Worm (Caenorhabditis elegans): Measurements from ENCODE around the gene nep-15.

Gene nep-15

ce11 chrX:8422020-8422419 lies 50.0 kb downstream of the nep-15 start, which contains the start of gene tag-123 (continued):
- TF ChIP-seq mdl-1 (tag; optimal IDR thresholded peaks at IDR 0.05) = peak in 1 of 2 experiments; percentile 44
- TF ChIP-seq snu-23 (GFP tag; optimal IDR thresholded peaks at IDR 0.05) = peak; percentile 70
- peak; percentile 68 for TF ChIP-seq blmp-1 (tag; optimal IDR thresholded peaks at IDR 0.05)
- peak; percentile 47 for TF ChIP-seq nhr-19 (GFP tag; conservative IDR thresholded peaks at IDR 0.05)
- TF ChIP-seq tlp-1 (tag; optimal IDR thresholded peaks at IDR 0.05) = no peak
- peak; percentile 45 to 77 for TF ChIP-seq lsy-2 (tag; optimal IDR thresholded peaks at IDR 0.05)
- TF ChIP-seq pqm-1 (tag; optimal IDR thresholded peaks at IDR 0.05) = no peak
- no peak for TF ChIP-seq nhr-84 (tag; optimal IDR thresholded peaks at IDR 0.05)
- peak; percentile 75 for TF ChIP-seq lin-14 (GFP tag; optimal IDR thresholded peaks at IDR 0.05)
- no peak for TF ChIP-seq alr-1 (tag; optimal IDR thresholded peaks at IDR 0.05; ENCODE audit: borderline replicate concordance)
- no peak for TF ChIP-seq ces-1 (GFP tag; optimal IDR thresholded peaks at IDR 0.05)
- TF ChIP-seq lir-3 (tag; optimal IDR thresholded peaks at IDR 0.05; ENCODE audit: poor library complexity) = no peak
- no peak for TF ChIP-seq pax-3 (tag; optimal IDR thresholded peaks at IDR 0.05)
- TF ChIP-seq mab-9 (GFP tag; IDR thresholded peaks at IDR 0.05) = no peak
- TF ChIP-seq unc-30 (tag; optimal IDR thresholded peaks at IDR 0.05) = no peak
- no peak for TF ChIP-seq hlh-4 (tag; optimal IDR thresholded peaks at IDR 0.05)
- TF ChIP-seq unc-98 (GFP tag; IDR thresholded peaks at IDR 0.05) = no peak
- TF ChIP-seq nhr-28 (tag; optimal IDR thresholded peaks at IDR 0.05) = no peak
- TF ChIP-seq rnt-1 (tag; optimal IDR thresholded peaks at IDR 0.05) = peak; percentile 48
- no peak for TF ChIP-seq jun-1 (tag; optimal IDR thresholded peaks at IDR 0.05)
- peak; percentile 63 for TF ChIP-seq nhr-20 (tag; optimal IDR thresholded peaks at IDR 0.05)
- no peak for TF ChIP-seq nhr-76 (tag; optimal IDR thresholded peaks at IDR 0.05)
- peak; percentile 33 for TF ChIP-seq unc-86 (tag; optimal IDR thresholded peaks at IDR 0.05)
- no peak for TF ChIP-seq grh-1 (GFP tag; IDR thresholded peaks at IDR 0.05)
- no peak for TF ChIP-seq egl-13 (tag; optimal IDR thresholded peaks at IDR 0.05)
- TF ChIP-seq ceh-82 (tag; optimal IDR thresholded peaks at IDR 0.05) = peak in 2 of 3 experiments; percentile 26 to 70
- TF ChIP-seq nhr-90 (tag; optimal IDR thresholded peaks at IDR 0.05; ENCODE audit: poor library complexity) = peak; percentile 45
- no peak for TF ChIP-seq nhr-11 (tag; optimal IDR thresholded peaks at IDR 0.05)
- TF ChIP-seq sup-37 (GFP tag; optimal IDR thresholded peaks at IDR 0.05) = no peak
- TF ChIP-seq ceh-63 (GFP tag; optimal IDR thresholded peaks at IDR 0.05) = no peak
- no peak for TF ChIP-seq aha-1 (tag; optimal IDR thresholded peaks at IDR 0.05)
- TF ChIP-seq irx-1 (tag; optimal IDR thresholded peaks at IDR 0.05) = no peak
- TF ChIP-seq ceh-8 (GFP tag; optimal IDR thresholded peaks at IDR 0.05) = no peak
- no peak for TF ChIP-seq aly-2 (tag; optimal IDR thresholded peaks at IDR 0.05)
- no peak for TF ChIP-seq hpl-2 (GFP tag; optimal IDR thresholded peaks at IDR 0.05)
- peak; percentile 69 for TF ChIP-seq xbp-1 (tag; optimal IDR thresholded peaks at IDR 0.05)

ce11 chrX:8423199-8423598 lies 51.2 kb downstream of the nep-15 start:
- TF ChIP-seq fkh-4 (tag; optimal IDR thresholded peaks at IDR 0.05; ENCODE audit: borderline replicate concordance) (no peak), elt-2 (tag; optimal IDR thresholded peaks at IDR 0.05) (peak; percentile 8)

ce11 chrX:8423633-8424032 lies 51.6 kb downstream of the nep-15 start, which contains the start of gene tth-1:
Gene tth-1 (minus strand): TSS chrX:8423733.
- no peak for TF ChIP-seq nhr-84 (tag; optimal IDR thresholded peaks at IDR 0.05)
- TF ChIP-seq fkh-10 (GFP tag; optimal IDR thresholded peaks at IDR 0.05) = no peak
- TF ChIP-seq lin-13 (GFP tag; optimal IDR thresholded peaks at IDR 0.05) = no peak
- TF ChIP-seq ztf-4 (tag; optimal IDR thresholded peaks at IDR 0.05) = no peak
- TF ChIP-seq xbp-1 (tag; optimal IDR thresholded peaks at IDR 0.05) = no peak
- no peak for TF ChIP-seq nhr-12 (tag; optimal IDR thresholded peaks at IDR 0.05)
- no peak for TF ChIP-seq lin-15B (tag; optimal IDR thresholded peaks at IDR 0.05)
